Fruit fly (Drosophila melanogaster) whole organism, embryonic: ENCODE results near the gene CG42366.
A peak's percentile ranks its signal among the peaks of the same experiment; 100 is the strongest.

Source experiments
- B-H2 ChIP-seq: fragments of 200-800 bp; sonication (Bioruptor generic); optimal IDR thresholded peaks from 2 replicates; lab custom pipeline; 2018; ENCODE audit warnings: missing biosample characterization, mild to moderate bottlenecking, missing genetic modification characterization
- Bgb ChIP-seq: fragments of 200-800 bp; sonication (Bioruptor generic); IDR thresholded peaks from 2 replicates; pipeline ENCODE4 v1.3.6; 2022; ENCODE audit warnings: missing biosample characterization, missing genetic modification characterization; ENCODE audit not compliant: partially characterized antibody
- CG10147 ChIP-seq: fragments of 200-800 bp; sonication (Bioruptor generic); optimal IDR thresholded peaks from 2 replicates; lab custom pipeline; 2019; ENCODE audit warnings: missing biosample characterization, mild to moderate bottlenecking, missing genetic modification characterization, moderate library complexity
- CG10462 ChIP-seq: fragments of 200-800 bp; sonication (Bioruptor generic); optimal IDR thresholded peaks from 2 replicates; lab custom pipeline; 2016; ENCODE audit warnings: missing biosample characterization, missing genetic modification characterization
- CG10654 ChIP-seq: fragments of 200-800 bp; sonication (Bioruptor generic); optimal IDR thresholded peaks from 2 replicates; lab custom pipeline; 2016; ENCODE audit warnings: missing biosample characterization, missing genetic modification characterization
- CG11504 ChIP-seq: fragments of 200-800 bp; sonication (Bioruptor generic); optimal IDR thresholded peaks from 3 replicates; lab custom pipeline; 2019; ENCODE audit warnings: missing biosample characterization, mild to moderate bottlenecking, missing genetic modification characterization, moderate library complexity
- CG12391 ChIP-seq: fragments of 200-800 bp; sonication (Bioruptor generic); optimal IDR thresholded peaks from 3 replicates; lab custom pipeline; 2018; ENCODE audit warnings: missing biosample characterization, mild to moderate bottlenecking, missing genetic modification characterization, moderate library complexity
- CG13624 ChIP-seq: fragments of 200-800 bp; sonication (Bioruptor generic); optimal IDR thresholded peaks from 2 replicates; lab custom pipeline; 2016; ENCODE audit warnings: missing biosample characterization, missing genetic modification characterization
- CG14050 ChIP-seq: fragments of 200-800 bp; sonication (Bioruptor generic); IDR thresholded peaks from 3 replicates; pipeline ENCODE4 v1.3.6; 2022; ENCODE audit warnings: missing biosample characterization, missing genetic modification characterization
- CG15514 ChIP-seq: fragments of 200-800 bp; sonication (Bioruptor generic); optimal IDR thresholded peaks from 3 replicates; lab custom pipeline; 2017; ENCODE audit warnings: missing biosample characterization, missing genetic modification characterization, mild to moderate bottlenecking, moderate library complexity, missing genetic modification reagents
- CG3065 ChIP-seq: fragments of 200-800 bp; sonication (Bioruptor generic); optimal IDR thresholded peaks from 2 replicates; lab custom pipeline; 2016; ENCODE audit warnings: missing biosample characterization, missing genetic modification characterization
- CG32767 ChIP-seq: fragments of 200-800 bp; sonication (Bioruptor generic); IDR thresholded peaks from 2 replicates; pipeline ENCODE4 v1.3.6; 2022; ENCODE audit warnings: missing biosample characterization, missing genetic modification characterization
- CG9215 ChIP-seq: fragments of 200-800 bp; sonication (Bioruptor generic); IDR thresholded peaks from 2 replicates; pipeline ENCODE4 v1.3.6; 2022; ENCODE audit warnings: missing biosample characterization, missing genetic modification characterization
- CG9932 ChIP-seq: fragments of 200-800 bp; sonication (Bioruptor generic); IDR thresholded peaks from 2 replicates; pipeline ENCODE4 v1.3.6; 2022; ENCODE audit warnings: missing biosample characterization, missing genetic modification characterization
- CkIIα-i1 ChIP-seq: fragments of 200-800 bp; sonication (Bioruptor generic); IDR thresholded peaks from 2 replicates; pipeline ENCODE4 v1.3.6; 2022; ENCODE audit warnings: missing biosample characterization, missing genetic modification characterization
- Fer1 ChIP-seq: fragments of 200-800 bp; sonication (Bioruptor generic); optimal IDR thresholded peaks from 2 replicates; lab custom pipeline; 2017; ENCODE audit warnings: missing biosample characterization, mild to moderate bottlenecking, missing genetic modification characterization
- HHEX ChIP-seq: fragments of 200-800 bp; sonication (Bioruptor generic); optimal IDR thresholded peaks from 3 replicates; lab custom pipeline; 2017; ENCODE audit warnings: missing biosample characterization, mild to moderate bottlenecking, missing genetic modification characterization, missing genetic modification reagents
- Hand ChIP-seq: fragments of 200-800 bp; sonication (Bioruptor generic); optimal IDR thresholded peaks from 2 replicates; lab custom pipeline; 2017; ENCODE audit warnings: mild to moderate bottlenecking, missing biosample characterization, missing genetic modification reagents, missing genetic modification characterization
- Hmr ChIP-seq: fragments of 200-800 bp; sonication (Bioruptor generic); optimal IDR thresholded peaks from 3 replicates; lab custom pipeline; 2017; ENCODE audit warnings: mild to moderate bottlenecking, missing biosample characterization, missing genetic modification reagents, missing genetic modification characterization
- Max ChIP-seq: fragments of 200-800 bp; sonication (Bioruptor generic); optimal IDR thresholded peaks from 2 replicates; lab custom pipeline; 2016; ENCODE audit warnings: missing biosample characterization, mild to moderate bottlenecking, missing genetic modification characterization
- Oaz ChIP-seq: fragments of 200-800 bp; sonication (Bioruptor generic); IDR thresholded peaks from 2 replicates; pipeline ENCODE4 v1.3.6; 2022; ENCODE audit warnings: missing biosample characterization, missing genetic modification characterization
- Ravus ChIP-seq: fragments of 200-800 bp; sonication (Bioruptor generic); IDR thresholded peaks from 2 replicates; pipeline ENCODE4 v1.3.6; 2022; ENCODE audit warnings: missing biosample characterization, missing genetic modification characterization
- Rfx ChIP-seq: fragments of 200-800 bp; sonication (Bioruptor generic); IDR thresholded peaks from 2 replicates; pipeline ENCODE4 v1.3.6; 2022; ENCODE audit warnings: missing biosample characterization, missing genetic modification characterization
- Rx ChIP-seq: fragments of 200-800 bp; sonication (Bioruptor generic); IDR thresholded peaks from 2 replicates; pipeline ENCODE4 v1.3.6; 2022; ENCODE audit warnings: missing biosample characterization, missing genetic modification characterization
- Spps ChIP-seq: fragments of 200-800 bp; sonication (Bioruptor generic); optimal IDR thresholded peaks from 2 replicates; lab custom pipeline; 2018; ENCODE audit warnings: missing biosample characterization, mild to moderate bottlenecking, missing genetic modification characterization
- Vsx1 ChIP-seq: fragments of 200-800 bp; sonication (Bioruptor generic); optimal IDR thresholded peaks from 2 replicates; lab custom pipeline; 2017; ENCODE audit warnings: missing biosample characterization, mild to moderate bottlenecking, missing genetic modification characterization, missing genetic modification reagents
- bbx ChIP-seq: fragments of 200-800 bp; sonication (Bioruptor generic); IDR thresholded peaks from 2 replicates; pipeline ENCODE4 v1.3.6; 2022; ENCODE audit warnings: missing biosample characterization, missing genetic modification characterization; ENCODE audit not compliant: partially characterized antibody
- bigmax ChIP-seq: fragments of 200-800 bp; sonication (Bioruptor generic); optimal IDR thresholded peaks from 2 replicates; lab custom pipeline; 2018; ENCODE audit warnings: missing biosample characterization, mild to moderate bottlenecking, missing genetic modification characterization
- btn ChIP-seq: fragments of 200-800 bp; sonication (Bioruptor generic); optimal IDR thresholded peaks from 2 replicates; lab custom pipeline; 2016; ENCODE audit warnings: missing biosample characterization, missing genetic modification characterization
- caup ChIP-seq: fragments of 200-800 bp; sonication (Bioruptor generic); optimal IDR thresholded peaks from 3 replicates; lab custom pipeline; 2017; ENCODE audit warnings: missing biosample characterization, mild to moderate bottlenecking, missing genetic modification characterization, moderate library complexity; ENCODE audit not compliant: severe bottlenecking
- crp ChIP-seq, 2 experiments: fragments of 200-800 bp; sonication (Bioruptor generic); optimal IDR thresholded peaks; 2 replicates in 1 of 2; 3 replicates in 1 of 2; lab custom pipeline; 2017; ENCODE audit warnings: missing biosample characterization in 2 of 2, missing genetic modification characterization in 2 of 2, mild to moderate bottlenecking in 1 of 2, moderate library complexity in 1 of 2
- en ChIP-seq: fragments of 200-800 bp; sonication (Bioruptor generic); optimal IDR thresholded peaks from 2 replicates; lab custom pipeline; 2016; ENCODE audit warnings: missing biosample characterization, missing genetic modification characterization
- fd102C ChIP-seq: fragments of 200-800 bp; sonication (Bioruptor generic); optimal IDR thresholded peaks from 2 replicates; lab custom pipeline; 2018; ENCODE audit warnings: missing biosample characterization, mild to moderate bottlenecking, missing genetic modification characterization, moderate library complexity
- fd64A ChIP-seq: fragments of 200-800 bp; sonication (Bioruptor generic); optimal IDR thresholded peaks from 3 replicates; lab custom pipeline; 2018; ENCODE audit warnings: missing biosample characterization, mild to moderate bottlenecking, missing genetic modification characterization
- hbn ChIP-seq: fragments of 200-800 bp; sonication (Bioruptor generic); IDR thresholded peaks from 2 replicates; pipeline ENCODE4 v1.3.6; 2022; ENCODE audit warnings: missing biosample characterization, missing genetic modification characterization; ENCODE audit not compliant: partially characterized antibody
- insv ChIP-seq, 2 experiments: fragments of 200-800 bp; sonication (Bioruptor generic); optimal IDR thresholded peaks; 3 replicates each; lab custom pipeline; 2016 to 2018; ENCODE audit warnings: missing biosample characterization in 2 of 2, missing genetic modification characterization in 2 of 2
- knrl ChIP-seq: fragments of 200-800 bp; sonication (Bioruptor generic); IDR thresholded peaks from 3 replicates; pipeline ENCODE4 v1.3.6; 2022; ENCODE audit warnings: missing biosample characterization, missing genetic modification characterization; ENCODE audit not compliant: partially characterized antibody
- lov ChIP-seq, 2 experiments: fragments of 200-800 bp in 1 of 2; fragments of >200 bp in 1 of 2; sonication (Bioruptor generic) in 1 of 2; IDR thresholded peaks in 1 of 2; optimal IDR thresholded peaks in 1 of 2; 2 replicates in 1 of 2; 3 replicates in 1 of 2; pipeline versions ENCODE4 v1.3.6 to Lab custom; 2017 to 2022; ENCODE audit warnings: missing biosample characterization in 1 of 2, missing genetic modification characterization in 1 of 2
- mam ChIP-seq: fragments of 200-800 bp; sonication (Bioruptor generic); optimal IDR thresholded peaks from 3 replicates; lab custom pipeline; 2016; ENCODE audit warnings: missing biosample characterization, missing genetic modification characterization
- pho ChIP-seq: fragments of 200-800 bp; sonication (Bioruptor generic); optimal IDR thresholded peaks from 2 replicates; lab custom pipeline; 2016; ENCODE audit warnings: missing biosample characterization, missing genetic modification characterization
- prd ChIP-seq, 3 experiments: fragments of >200 bp in 2 of 3; fragments of 200-800 bp in 1 of 3; sonication (Bioruptor generic) in 1 of 3; optimal IDR thresholded peaks in 2 of 3; IDR thresholded peaks in 1 of 3; 2 replicates in 2 of 3; 3 replicates in 1 of 3; pipeline versions ENCODE4 v1.3.6 to Lab custom; 2017 to 2022; ENCODE audit warnings: missing biosample characterization in 1 of 3, missing genetic modification characterization in 1 of 3
- psq ChIP-seq: fragments of 200-800 bp; sonication (Bioruptor generic); optimal IDR thresholded peaks from 2 replicates; lab custom pipeline; 2017; ENCODE audit warnings: missing biosample characterization, missing genetic modification characterization
- rib ChIP-seq: fragments of 200-800 bp; sonication (Bioruptor generic); IDR thresholded peaks from 2 replicates; pipeline ENCODE4 v1.3.6; 2022; ENCODE audit warnings: missing biosample characterization, missing genetic modification characterization
- sens-2 ChIP-seq: fragments of 200-800 bp; sonication (Bioruptor generic); IDR thresholded peaks from 2 replicates; pipeline ENCODE4 v1.3.6; 2022; ENCODE audit warnings: missing biosample characterization, missing genetic modification characterization
- slbo ChIP-seq: fragments of 200-800 bp; sonication (Bioruptor generic); IDR thresholded peaks from 2 replicates; pipeline ENCODE4 v1.3.6; 2022; ENCODE audit warnings: missing biosample characterization, missing genetic modification characterization
- slp2 ChIP-seq: fragments of 200-800 bp; sonication (Bioruptor generic); optimal IDR thresholded peaks from 2 replicates; lab custom pipeline; 2016; ENCODE audit warnings: missing biosample characterization, missing genetic modification characterization
- sob ChIP-seq: fragments of 200-800 bp; sonication (Bioruptor generic); IDR thresholded peaks from 2 replicates; pipeline ENCODE4 v1.3.6; 2022; ENCODE audit warnings: missing biosample characterization, missing genetic modification characterization
- usp ChIP-seq: fragments of >200 bp; optimal IDR thresholded peaks from 2 replicates; lab custom pipeline; 2017; ENCODE audit warnings: missing biosample characterization, missing genetic modification characterization

CG42366 gene

DNA sequence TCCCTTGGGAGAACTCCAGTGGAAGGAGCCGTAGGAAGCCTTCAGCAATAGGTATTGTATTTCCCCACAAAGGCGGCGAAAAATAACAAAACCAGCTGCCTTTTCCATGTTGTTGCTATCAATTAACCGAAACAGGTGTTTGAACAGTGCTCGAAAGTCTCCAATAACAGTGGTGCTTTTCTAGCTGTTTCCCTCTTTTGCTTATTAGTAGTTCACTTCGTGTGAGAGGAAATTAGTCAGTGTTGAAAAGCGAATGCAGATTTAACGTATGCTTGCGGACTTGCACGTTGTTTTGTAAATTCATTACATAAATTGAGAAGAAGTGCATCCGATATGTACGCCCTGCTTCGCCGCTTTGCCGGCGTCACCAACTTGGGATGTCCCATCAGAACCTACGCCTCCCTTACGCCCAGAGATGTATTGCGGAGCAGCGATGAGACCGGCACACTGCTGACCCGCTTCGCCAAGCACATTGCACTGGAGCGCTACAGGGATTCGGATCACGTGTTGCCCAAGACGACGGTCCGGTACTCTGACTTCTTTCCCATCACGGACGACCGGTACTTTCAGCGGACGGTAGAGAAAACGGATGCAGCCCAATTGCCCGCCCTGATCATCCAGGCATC, 13.8 kb downstream of the CG42366 start, which contains the start of the genes Datp and CG4619 (continued):
- TF ChIP-seq en (GFP tag; lab: Kevin White, UChicago) (no peak), Hmr (no peak), rib (GFP tag; lab: Robert Waterston, UW) (no peak), sob (GFP tag; lab: Robert Waterston, UW) (peak; percentile 87), fd64A (GFP tag; lab: Kevin White, UChicago) (no peak), CG13624 (peak; percentile 32), Vsx1 (GFP tag; lab: Kevin White, UChicago) (no peak), mam (GFP tag; lab: Kevin White, UChicago) (peak; percentile 63), CG10147 (no peak), Hand (GFP tag; lab: Kevin White, UChicago) (no peak), slbo (peak; percentile 71), CG11504 (no peak), prd (optimal IDR thresholded peaks at IDR 0.05; lab: Kevin White, UChicago) (no peak), prd (GFP tag; IDR thresholded peaks at IDR 0.05; lab: Robert Waterston, UW) (peak; percentile 20; the same call in 1 of the 3 replicates), hbn (no peak), CG10654 (GFP tag; lab: Kevin White, UChicago) (peak; percentile 12), fd102C (GFP tag; lab: Kevin White, UChicago) (no peak), pho (peak; percentile 38), Max (GFP tag; lab: Kevin White, UChicago) (peak; percentile 46), B-H2 (GFP tag; lab: Kevin White, UChicago) (peak; percentile 81), Bgb (peak; percentile 8; the same call in 1 of the 2 replicates), Spps (no peak), insv (GFP tag; optimal IDR thresholded peaks at IDR 0.05; lab: Kevin White, UChicago) (no peak), HHEX (peak; percentile 7), lov (optimal IDR thresholded peaks at IDR 0.05; lab: Kevin White, UChicago) (no peak), lov (GFP tag; IDR thresholded peaks at IDR 0.05; lab: Robert Waterston, UW) (peak; percentile 72; the same call in 1 of the 3 replicates), knrl (0 out of 3 replicates have a peak, but pooled peaks have one; percentile 24), Fer1 (peak; percentile 52), CG9215 (GFP tag; lab: Robert Waterston, UW) (peak; percentile 38), CG10462 (GFP tag; lab: Kevin White, UChicago) (no peak), Rfx (GFP tag; lab: Robert Waterston, UW) (peak; percentile 81), CkIIα-i1 (GFP tag; lab: Robert Waterston, UW) (no peak), sens-2 (GFP tag; lab: Robert Waterston, UW) (no peak), bbx (peak; percentile 46), caup (GFP tag; lab: Kevin White, UChicago) (peak; percentile 54), CG15514 (GFP tag; lab: Kevin White, UChicago) (peak; percentile 97), slp2 (GFP tag; lab: Kevin White, UChicago) (no peak), Ravus (GFP tag; lab: Robert Waterston, UW) (no peak), psq (no peak), Rx (GFP tag; lab: Robert Waterston, UW) (no peak), bigmax (GFP tag; lab: Kevin White, UChicago) (no peak), CG3065 (GFP tag; lab: Kevin White, UChicago) (no peak), crp (GFP tag; optimal IDR thresholded peaks at IDR 0.05; lab: Kevin White, UChicago) (peak in 1 of 2 experiments; percentile 87), CG9932 (GFP tag; lab: Robert Waterston, UW) (peak; percentile 85), Oaz (no peak), CG32767 (GFP tag; lab: Robert Waterston, UW) (no peak), CG14050 (GFP tag; lab: Robert Waterston, UW) (no peak; the same call in 2 of the 3 replicates), btn (GFP tag; lab: Kevin White, UChicago) (no peak), usp (GFP tag; lab: Kevin White, UChicago) (no peak), CG12391 (tag; lab: Kevin White, UChicago) (peak; percentile 19)
